Worm (Caenorhabditis elegans): ENCODE results near the gene Y53F4B.27.

Gene Y53F4B.27

ce11 chrII:15145594-15145993 is at the start of gene Y53F4B.27:
TSS of gene Y53F4B.27 (plus strand) at chrII:15145894.
- TF ChIP-seq elt-1 (tag; optimal IDR thresholded peaks at IDR 0.05): no peak
- TF ChIP-seq unc-39 (tag; optimal IDR thresholded peaks at IDR 0.05): no peak
- no peak for TF ChIP-seq crh-2 (tag; optimal IDR thresholded peaks at IDR 0.05)
- no peak for TF ChIP-seq ama-1 (optimal IDR thresholded peaks at IDR 0.05)
- no peak for TF ChIP-seq peb-1 (tag; optimal IDR thresholded peaks at IDR 0.05)
- no peak for TF ChIP-seq elt-3 (tag; optimal IDR thresholded peaks at IDR 0.05)
- TF ChIP-seq ztf-11 (tag; optimal IDR thresholded peaks at IDR 0.05): no peak

ce11 chrII:15107184-15107583 is 38.5 kb upstream of the Y53F4B.27 start:
- no peak for TF ChIP-seq dmd-4 (tag; optimal IDR thresholded peaks at IDR 0.05)

ce11 chrII:15109844-15110243 is 35.9 kb upstream of the Y53F4B.27 start, which contains the start of gene Y53F4B.39:
TSS of gene Y53F4B.39 (plus strand) at chrII:15110144.
- no peak for TF ChIP-seq unc-39 (tag; optimal IDR thresholded peaks at IDR 0.05)
- no peak for TF ChIP-seq lin-11 (tag; optimal IDR thresholded peaks at IDR 0.05)
- TF ChIP-seq sma-9 (GFP tag; optimal IDR thresholded peaks at IDR 0.05): no peak
- TF ChIP-seq sma-9 (tag; optimal IDR thresholded peaks at IDR 0.05): no peak
- TF ChIP-seq C34F6.9 (tag; optimal IDR thresholded peaks at IDR 0.05): no peak
- no peak for TF ChIP-seq skn-1 (tag; optimal IDR thresholded peaks at IDR 0.05)
- TF ChIP-seq ZK546.5 (tag; optimal IDR thresholded peaks at IDR 0.05): no peak
- no peak for TF ChIP-seq sem-4 (tag; optimal IDR thresholded peaks at IDR 0.05)
- no peak for TF ChIP-seq F13H6.1 (tag; optimal IDR thresholded peaks at IDR 0.05)
- no peak for TF ChIP-seq nhr-129 (tag; optimal IDR thresholded peaks at IDR 0.05)
- TF ChIP-seq nhr-237 (tag; optimal IDR thresholded peaks at IDR 0.05): no peak
- TF ChIP-seq ceh-82 (tag; optimal IDR thresholded peaks at IDR 0.05): no peak
- TF ChIP-seq mbf-1 (tag; optimal IDR thresholded peaks at IDR 0.05): no peak
- no peak for TF ChIP-seq crh-2 (tag; optimal IDR thresholded peaks at IDR 0.05)
- TF ChIP-seq nhr-10 (tag; optimal IDR thresholded peaks at IDR 0.05): no peak
- TF ChIP-seq ama-1 (optimal IDR thresholded peaks at IDR 0.05): no peak
- TF ChIP-seq dmd-4 (tag; optimal IDR thresholded peaks at IDR 0.05): no peak
- no peak for TF ChIP-seq egl-27 (tag; optimal IDR thresholded peaks at IDR 0.05)

- peak; percentile 4 for TF ChIP-seq gmeb-1 (tag; optimal IDR thresholded peaks at IDR 0.05)
- no peak for TF ChIP-seq ztf-1 (GFP tag; conservative IDR thresholded peaks at IDR 0.05)
- TF ChIP-seq nhr-237 (tag; optimal IDR thresholded peaks at IDR 0.05): no peak
- TF ChIP-seq unc-55 (GFP tag; optimal IDR thresholded peaks at IDR 0.05): no peak
- TF ChIP-seq aly-2 (tag; optimal IDR thresholded peaks at IDR 0.05): no peak
- peak; percentile 65 for TF ChIP-seq fos-1 (tag; optimal IDR thresholded peaks at IDR 0.05)
- peak; percentile 22 for TF ChIP-seq nhr-129 (tag; optimal IDR thresholded peaks at IDR 0.05)
- TF ChIP-seq nhr-21 (tag; optimal IDR thresholded peaks at IDR 0.05): no peak
- peak; percentile 53 for TF ChIP-seq crh-2 (tag; optimal IDR thresholded peaks at IDR 0.05)
- TF ChIP-seq blmp-1 (tag; optimal IDR thresholded peaks at IDR 0.05; ENCODE audit: insufficient read depth): peak; percentile 37
- no peak for TF ChIP-seq peb-1 (tag; optimal IDR thresholded peaks at IDR 0.05)
- no peak for TF ChIP-seq snpc-4 (tag; optimal IDR thresholded peaks at IDR 0.05)
- TF ChIP-seq ceh-82 (tag; optimal IDR thresholded peaks at IDR 0.05): no peak
- no peak for TF ChIP-seq elt-1 (tag; optimal IDR thresholded peaks at IDR 0.05)
- TF ChIP-seq Y55F3AM.14 (GFP tag; optimal IDR thresholded peaks at IDR 0.05): no peak
- TF ChIP-seq nhr-12 (tag; optimal IDR thresholded peaks at IDR 0.05): no peak
- no peak for TF ChIP-seq nhr-77 (tag; optimal IDR thresholded peaks at IDR 0.05)
- TF ChIP-seq nhr-6 (tag; optimal IDR thresholded peaks at IDR 0.05): no peak
- no peak for TF ChIP-seq mab-5 (tag; optimal IDR thresholded peaks at IDR 0.05)
Measured at ce11 chrII:15111352-15111751, 34.3 kb upstream of the Y53F4B.27 start.

- no peak for TF ChIP-seq dmd-4 (tag; optimal IDR thresholded peaks at IDR 0.05)
- TF ChIP-seq C34F6.9 (tag; optimal IDR thresholded peaks at IDR 0.05): peak; percentile 64
- TF ChIP-seq nhr-11 (tag; optimal IDR thresholded peaks at IDR 0.05): no peak
- peak; percentile 55 for TF ChIP-seq gmeb-1 (tag; optimal IDR thresholded peaks at IDR 0.05)
- no peak for TF ChIP-seq sma-3 (GFP tag; optimal IDR thresholded peaks at IDR 0.05)
- TF ChIP-seq mab-5 (tag; optimal IDR thresholded peaks at IDR 0.05): no peak
- no peak for TF ChIP-seq nhr-21 (tag; optimal IDR thresholded peaks at IDR 0.05)
- TF ChIP-seq nhr-237 (tag; optimal IDR thresholded peaks at IDR 0.05): no peak
- TF ChIP-seq unc-39 (tag; optimal IDR thresholded peaks at IDR 0.05): no peak
- no peak for TF ChIP-seq blmp-1 (tag; optimal IDR thresholded peaks at IDR 0.05; ENCODE audit: insufficient read depth)
- TF ChIP-seq lin-11 (tag; optimal IDR thresholded peaks at IDR 0.05): peak; percentile 70
- TF ChIP-seq nhr-77 (tag; optimal IDR thresholded peaks at IDR 0.05): peak; percentile 44
- TF ChIP-seq ZK546.5 (tag; optimal IDR thresholded peaks at IDR 0.05): no peak
- TF ChIP-seq sem-4 (tag; optimal IDR thresholded peaks at IDR 0.05): no peak
- no peak for TF ChIP-seq nhr-6 (tag; optimal IDR thresholded peaks at IDR 0.05)
- no peak for TF ChIP-seq unc-62 (GFP tag; optimal IDR thresholded peaks at IDR 0.05)
- peak; percentile 9 for TF ChIP-seq snpc-4 (tag; optimal IDR thresholded peaks at IDR 0.05)
- no peak for TF ChIP-seq nhr-10 (tag; optimal IDR thresholded peaks at IDR 0.05)
- no peak for TF ChIP-seq R02D3.7 (tag; optimal IDR thresholded peaks at IDR 0.05)
- TF ChIP-seq alr-1 (tag; optimal IDR thresholded peaks at IDR 0.05): no peak
- no peak for TF ChIP-seq ceh-16 (tag; optimal IDR thresholded peaks at IDR 0.05)
- no peak for TF ChIP-seq mbf-1 (tag; optimal IDR thresholded peaks at IDR 0.05)
- peak; percentile 75 for TF ChIP-seq unc-55 (GFP tag; optimal IDR thresholded peaks at IDR 0.05)
- TF ChIP-seq ztf-4 (tag; optimal IDR thresholded peaks at IDR 0.05): no peak
- peak; percentile 36 to 61 for TF ChIP-seq lsy-2 (tag; optimal IDR thresholded peaks at IDR 0.05)
- no peak for TF ChIP-seq ama-1 (optimal IDR thresholded peaks at IDR 0.05)
- TF ChIP-seq elt-1 (tag; optimal IDR thresholded peaks at IDR 0.05): no peak
Measured at ce11 chrII:15119537-15120360, 25.9 kb upstream of the Y53F4B.27 start, which contains the start of gene arp-1. TSS of gene arp-1 (plus strand) at chrII:15120301.

All from whole organism, L2 larva.